Fruit fly (Drosophila melanogaster): ENCODE data around the gene CG7943.

DNA sequence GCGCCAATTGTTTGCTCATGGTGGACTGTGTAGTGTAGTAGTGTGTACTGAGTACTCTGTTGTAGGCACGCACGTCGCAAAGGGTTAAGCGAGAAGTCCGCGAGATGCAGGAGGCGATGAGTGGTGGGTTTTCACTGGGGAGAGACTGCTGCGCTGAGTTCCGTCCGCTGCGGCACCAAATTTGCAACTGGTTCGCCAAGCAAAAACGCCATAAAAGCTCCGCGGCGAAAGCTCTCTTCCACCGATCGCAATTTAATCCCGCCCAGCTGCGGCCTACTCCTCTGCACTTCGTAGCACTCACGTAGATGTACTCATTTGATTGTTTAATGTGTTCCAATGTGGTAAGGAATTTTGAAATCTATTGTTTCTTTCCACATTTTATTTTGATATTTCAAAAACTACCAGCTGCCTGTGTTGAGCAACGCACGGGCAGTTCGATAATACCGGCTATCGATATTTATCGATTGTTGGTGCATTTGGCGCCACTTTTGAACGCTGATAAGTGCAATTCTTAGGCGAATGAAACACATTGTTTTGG, 31.2 kb upstream of the CG7943 start, which contains the start of gene CG7920:
- TF ChIP-seq h (optimal IDR thresholded peaks at IDR 0.05) (no peak), ttk (optimal IDR thresholded peaks at IDR 0.05) (no peak), psq (optimal IDR thresholded peaks at IDR 0.05) (no peak)
